Fruit fly (Drosophila melanogaster): ENCODE measurements around the gene Tim9a.
A peak's percentile ranks its signal among the peaks of the same experiment; 100 is the strongest.

Gene Tim9a

DNA sequence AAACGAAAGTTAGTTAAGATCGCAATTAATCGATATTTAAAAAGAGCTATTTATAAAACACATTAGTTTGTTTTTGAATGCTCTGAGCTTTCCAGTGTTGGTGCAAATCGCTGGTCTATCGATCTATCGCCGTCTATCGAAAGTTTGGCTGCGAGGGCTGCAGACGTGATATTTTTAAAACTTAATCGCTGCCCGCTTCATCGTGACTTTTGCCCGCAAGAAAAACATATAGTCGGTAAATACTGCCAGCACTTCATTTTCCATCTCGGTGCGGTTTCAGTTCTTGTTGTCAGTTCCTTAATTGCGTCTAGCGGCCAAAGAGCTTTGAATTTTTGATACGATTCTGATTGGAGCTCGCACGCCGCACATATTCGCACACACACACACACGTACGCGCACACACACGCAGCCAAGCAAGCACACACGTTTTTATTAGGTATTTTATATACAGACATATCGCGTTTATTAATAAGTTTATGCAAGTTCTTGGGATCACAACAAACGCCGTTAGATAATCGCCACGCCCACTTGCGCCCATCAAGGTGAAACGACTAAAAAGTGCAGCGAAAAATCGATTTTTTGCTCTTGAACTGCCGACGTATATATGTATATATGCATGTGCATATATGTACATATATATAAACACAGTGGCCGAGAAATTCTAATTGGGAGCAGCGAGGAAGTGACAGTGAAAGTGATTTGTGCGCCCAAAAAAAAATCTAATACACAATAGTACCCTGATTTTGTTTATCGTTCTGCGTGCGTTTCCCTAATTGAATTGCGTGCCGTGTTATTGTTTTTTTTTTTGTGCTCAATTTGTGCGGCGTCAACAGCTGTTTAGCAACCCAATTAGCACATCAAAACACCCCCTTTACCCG, 13.9 kb upstream of the Tim9a start (continued):
- TF ChIP-seq CG3407 (GFP tag; optimal IDR thresholded peaks at IDR 0.05) (no peak), pum (GFP tag; optimal IDR thresholded peaks at IDR 0.05) (no peak), CG4360 (GFP tag; IDR thresholded peaks at IDR 0.05) (no peak), bbx (GFP tag; IDR thresholded peaks at IDR 0.05; ENCODE audit: partially characterized antibody) (peak; percentile 43; the same call in 1 of the 2 replicates), Sry-β (GFP tag; optimal IDR thresholded peaks at IDR 0.05) (no peak), CG12299 (tag; optimal IDR thresholded peaks at IDR 0.05) (no peak), CG12236 (GFP tag; optimal IDR thresholded peaks at IDR 0.05) (no peak), CG6791 (GFP tag; IDR thresholded peaks at IDR 0.05; ENCODE audit: partially characterized antibody) (peak; percentile 70), CG18011 (GFP tag; optimal IDR thresholded peaks at IDR 0.05) (no peak), fu2 (GFP tag; optimal IDR thresholded peaks at IDR 0.05) (no peak), CG1024 (GFP tag; IDR thresholded peaks at IDR 0.05) (no peak), CG10565 (GFP tag; optimal IDR thresholded peaks at IDR 0.05) (no peak), sc (optimal IDR thresholded peaks at IDR 0.05) (no peak), sc (GFP tag; optimal IDR thresholded peaks at IDR 0.05) (no peak), CG3281 (GFP tag; optimal IDR thresholded peaks at IDR 0.05) (peak; percentile 13), CG18599 (GFP tag; optimal IDR thresholded peaks at IDR 0.05) (no peak), CG32772 (GFP tag; IDR thresholded peaks at IDR 0.05) (no peak), Atf3 (GFP tag; optimal IDR thresholded peaks at IDR 0.05) (no peak), peb (GFP tag; IDR thresholded peaks at IDR 0.05) (no peak), CG31365 (tag; optimal IDR thresholded peaks at IDR 0.05) (no peak), CG3838 (GFP tag; optimal IDR thresholded peaks at IDR 0.05) (no peak), slou (GFP tag; optimal IDR thresholded peaks at IDR 0.05) (no peak), gcm2 (GFP tag; optimal IDR thresholded peaks at IDR 0.05) (no peak), Ets97D (GFP tag; optimal IDR thresholded peaks at IDR 0.05) (peak; percentile 3), Asciz (GFP tag; optimal IDR thresholded peaks at IDR 0.05) (peak; percentile 5), CG17612 (GFP tag; IDR thresholded peaks at IDR 0.05) (no peak), Trl (optimal IDR thresholded peaks at IDR 0.05) (no peak), Trl (GFP tag; optimal IDR thresholded peaks at IDR 0.05) (no peak), Doc3 (GFP tag; IDR thresholded peaks at IDR 0.05; ENCODE audit: partially characterized antibody) (peak; percentile 54; the same call in 2 of the 3 replicates), CG3995 (GFP tag; optimal IDR thresholded peaks at IDR 0.05) (peak; percentile 96), crol (GFP tag; IDR thresholded peaks at IDR 0.05) (no peak), grn (GFP tag; optimal IDR thresholded peaks at IDR 0.05) (no peak), grau (tag; optimal IDR thresholded peaks at IDR 0.05) (peak; percentile 13), dan (GFP tag; IDR thresholded peaks at IDR 0.05) (no peak), Aef1 (GFP tag; IDR thresholded peaks at IDR 0.05) (no peak), kay (GFP tag; optimal IDR thresholded peaks at IDR 0.05) (no peak), CG31441 (GFP tag; IDR thresholded peaks at IDR 0.05) (peak; percentile 23; the same call in 1 of the 2 replicates), HmgD (GFP tag; optimal IDR thresholded peaks at IDR 0.05) (no peak), Sin3A (optimal IDR thresholded peaks at IDR 0.05) (no peak), CG13775 (GFP tag; optimal IDR thresholded peaks at IDR 0.05) (no peak), CG42726 (GFP tag; IDR thresholded peaks at IDR 0.05; ENCODE audit: partially characterized antibody) (peak; percentile 64; the same call in 1 of the 2 replicates), hbn (GFP tag; IDR thresholded peaks at IDR 0.05; ENCODE audit: partially characterized antibody) (0 out of 2 replicates have a peak, but pooled peaks have one; percentile 38), CG30403 (GFP tag; optimal IDR thresholded peaks at IDR 0.05) (peak; percentile 6), bab2 (GFP tag; optimal IDR thresholded peaks at IDR 0.05) (no peak), gt (GFP tag; IDR thresholded peaks at IDR 0.05) (no peak), CG10267 (tag; optimal IDR thresholded peaks at IDR 0.05) (no peak), zf30C (GFP tag; optimal IDR thresholded peaks at IDR 0.05) (no peak), gce (GFP tag; IDR thresholded peaks at IDR 0.05) (no peak), da (GFP tag; optimal IDR thresholded peaks at IDR 0.05) (no peak), jigr1 (GFP tag; IDR thresholded peaks at IDR 0.05) (no peak), tio (GFP tag; optimal IDR thresholded peaks at IDR 0.05) (no peak)
